Worm (Caenorhabditis elegans) whole organism, L1 larva: Measurements from ENCODE around the gene F13B12.4.

ENCODE experiments used
- efl-1 ChIP-seq, 4 experiments: fragments of 150-350 bp; optimal IDR thresholded peaks in 3 of 4; peaks in 1 of 4; 1 replicate in 1 of 4; 2 replicates in 3 of 4; lab custom pipeline; 2014; ENCODE audit warnings: missing biosample characterization in 2 of 4, missing genetic modification characterization in 2 of 4, missing genetic modification reagents in 2 of 4
- lsy-2 ChIP-seq, 2 experiments: fragments of 150-350 bp; optimal IDR thresholded peaks; 2 replicates each; lab custom pipeline; 2014; ENCODE audit warnings: missing biosample characterization in 2 of 2, missing genetic modification characterization in 2 of 2
- tlp-1 ChIP-seq: fragments of 150-350 bp; optimal IDR thresholded peaks from 2 replicates; lab custom pipeline; 2014; ENCODE audit warnings: missing biosample characterization, missing genetic modification characterization
- unc-130 ChIP-seq: fragments of 150-350 bp; optimal IDR thresholded peaks from 2 replicates; lab custom pipeline; 2017; ENCODE audit warnings: missing biosample characterization, missing genetic modification characterization, inconsistent platforms

- TF ChIP-seq efl-1 (optimal IDR thresholded peaks at IDR 0.05; lab: Kevin White, UChicago): no peak
- TF ChIP-seq efl-1 (GFP tag; optimal IDR thresholded peaks at IDR 0.05 in 1 of 2; lab: Kevin White, UChicago): no peak
- TF ChIP-seq lsy-2 (tag; optimal IDR thresholded peaks at IDR 0.05; lab: Kevin White, UChicago): no peak
- TF ChIP-seq unc-130 (tag; lab: Kevin White, UChicago): no peak
- no peak for TF ChIP-seq tlp-1 (tag; lab: Kevin White, UChicago)
These were observed 29.3 kb downstream of the F13B12.4 start for ce11 chrIV:10420440-10420839.
